Fruit fly (Drosophila melanogaster): ENCODE data around the gene CG31909.

The CG31909 gene

DNA sequence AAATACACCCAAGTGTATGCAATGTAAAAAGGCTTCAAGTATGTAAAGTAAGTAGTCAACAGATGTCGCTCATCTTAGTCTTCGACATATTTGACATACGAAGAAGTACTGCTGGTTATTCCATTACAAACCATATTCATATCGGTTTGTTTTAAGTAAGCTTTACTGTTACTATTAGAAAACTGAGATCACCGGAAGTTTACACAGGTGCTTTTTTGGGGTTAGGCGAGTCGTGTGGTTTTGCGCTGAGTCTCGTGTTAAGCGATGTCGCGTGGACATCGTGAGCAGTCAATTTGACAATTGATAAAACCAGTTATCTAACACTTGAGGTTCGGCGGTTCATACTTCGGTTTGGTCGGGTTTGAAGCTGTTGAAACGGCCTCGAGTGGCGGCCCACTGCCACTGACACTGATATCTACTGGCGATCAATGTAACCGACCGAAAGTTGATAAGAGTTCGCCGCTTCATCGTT lies 2.6 kb upstream of the CG31909 start (continued):
- TF ChIP-seq insv (GFP tag; optimal IDR thresholded peaks at IDR 0.05) (no peak), sens (GFP tag) (peak; percentile 35), onecut (GFP tag; IDR thresholded peaks at IDR 0.05) (no peak), CG9876 (GFP tag; optimal IDR thresholded peaks at IDR 0.05) (no peak), tin (GFP tag; optimal IDR thresholded peaks at IDR 0.05) (no peak), CG1233 (GFP tag; optimal IDR thresholded peaks at IDR 0.05) (no peak), Eip74EF (GFP tag; optimal IDR thresholded peaks at IDR 0.05) (peak in 1 of 2 experiments; percentile 87), Hmx (GFP tag; optimal IDR thresholded peaks at IDR 0.05) (no peak), CG2199 (GFP tag; IDR thresholded peaks at IDR 0.05) (0 out of 3 replicates have a peak, but pooled peaks have one; percentile 16), Sry-δ (GFP tag; optimal IDR thresholded peaks at IDR 0.05) (no peak), CG11093 (GFP tag; IDR thresholded peaks at IDR 0.05) (no peak), Ets97D (GFP tag; optimal IDR thresholded peaks at IDR 0.05) (peak; percentile 49), Nf-YC (tag; optimal IDR thresholded peaks at IDR 0.05) (no peak), zen2 (GFP tag; IDR thresholded peaks at IDR 0.05; ENCODE audit: partially characterized antibody) (0 out of 3 replicates have a peak, but pooled peaks have one; percentile 29), Hr3 (GFP tag; optimal IDR thresholded peaks at IDR 0.05) (no peak), CG4707 (GFP tag; optimal IDR thresholded peaks at IDR 0.05) (no peak), bsh (GFP tag; optimal IDR thresholded peaks at IDR 0.05) (no peak), CG4282 (GFP tag; optimal IDR thresholded peaks at IDR 0.05) (no peak), lbe (GFP tag; optimal IDR thresholded peaks at IDR 0.05) (no peak), wek (GFP tag; optimal IDR thresholded peaks at IDR 0.05) (no peak), Aef1 (GFP tag; IDR thresholded peaks at IDR 0.05) (no peak), pb (GFP tag; optimal IDR thresholded peaks at IDR 0.05) (no peak), vfl (GFP tag; optimal IDR thresholded peaks at IDR 0.05) (no peak), CG8290 (GFP tag; optimal IDR thresholded peaks at IDR 0.05) (no peak), CG8290 (tag; optimal IDR thresholded peaks at IDR 0.05) (peak in 1 of 2 experiments; percentile 35), sob (GFP tag; IDR thresholded peaks at IDR 0.05) (no peak), sens-2 (GFP tag; IDR thresholded peaks at IDR 0.05) (no peak), CG31441 (GFP tag; IDR thresholded peaks at IDR 0.05) (no peak), Taf1 (GFP tag; IDR thresholded peaks at IDR 0.05) (no peak), CG34376 (GFP tag; optimal IDR thresholded peaks at IDR 0.05) (peak; percentile 45), hkb (optimal IDR thresholded peaks at IDR 0.05) (no peak), hkb (GFP tag; IDR thresholded peaks at IDR 0.05) (no peak), Side (GFP tag; optimal IDR thresholded peaks at IDR 0.05) (no peak), bab2 (GFP tag; optimal IDR thresholded peaks at IDR 0.05) (no peak), CG7928 (GFP tag; optimal IDR thresholded peaks at IDR 0.05) (no peak), CG12942 (GFP tag; optimal IDR thresholded peaks at IDR 0.05) (no peak), CG13287 (GFP tag; IDR thresholded peaks at IDR 0.05; ENCODE audit: partially characterized antibody) (peak; percentile 44), CG6765 (GFP tag; optimal IDR thresholded peaks at IDR 0.05) (no peak), Lhr (GFP tag; optimal IDR thresholded peaks at IDR 0.05) (no peak), chinmo (GFP tag; IDR thresholded peaks at IDR 0.05; ENCODE audit: partially characterized antibody) (peak; percentile 89; the same call in 2 of the 4 replicates), Meics (GFP tag; optimal IDR thresholded peaks at IDR 0.05) (peak; percentile 13), cg (GFP tag; optimal IDR thresholded peaks at IDR 0.05) (no peak), Hr78 (GFP tag; optimal IDR thresholded peaks at IDR 0.05) (peak in 1 of 2 experiments; percentile 60), CG13424 (tag; optimal IDR thresholded peaks at IDR 0.05) (no peak), knrl (GFP tag; IDR thresholded peaks at IDR 0.05; ENCODE audit: partially characterized antibody) (peak; percentile 37; the same call in 1 of the 3 replicates), CG17359 (tag; optimal IDR thresholded peaks at IDR 0.05) (no peak), toy (GFP tag; IDR thresholded peaks at IDR 0.05) (no peak), jing (GFP tag; optimal IDR thresholded peaks at IDR 0.05) (no peak), Bgb (GFP tag; IDR thresholded peaks at IDR 0.05; ENCODE audit: partially characterized antibody) (peak; percentile 45), CTCF (GFP tag; optimal IDR thresholded peaks at IDR 0.05) (peak; percentile 86), jumu (GFP tag; optimal IDR thresholded peaks at IDR 0.05) (no peak), CG4404 (GFP tag; IDR thresholded peaks at IDR 0.05) (no peak)
